Worm (Caenorhabditis elegans): ENCODE measurements around the gene idpp-16.

idpp-16 gene

DNA sequence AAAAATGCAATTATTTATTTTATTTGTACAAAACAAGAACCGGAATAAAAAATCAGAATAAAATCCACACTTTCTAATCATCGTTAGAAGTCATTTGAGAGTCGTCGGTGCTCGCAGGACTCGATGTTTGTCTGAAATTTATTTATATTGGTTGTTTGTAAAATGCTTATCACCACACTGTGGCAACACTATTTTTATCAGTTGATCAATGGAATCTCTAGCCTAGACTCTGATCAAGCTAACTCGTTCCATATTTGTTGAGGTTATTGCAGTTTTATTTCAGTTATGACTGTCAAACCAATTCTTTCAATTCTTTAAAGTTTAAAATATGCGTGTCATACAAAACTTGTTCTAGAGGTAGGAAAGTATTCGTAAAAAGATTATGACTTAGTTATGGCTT is 1.8 kb downstream of the idpp-16 start, which contains the start of gene dhs-20:
Gene dhs-20 (minus strand): TSS at position 80 of the 400 bp plus-strand sequence.
- TF ChIP-seq ztf-11 (tag; optimal IDR thresholded peaks at IDR 0.05) (no peak), ceh-43 (GFP tag; optimal IDR thresholded peaks at IDR 0.05) (no peak), drap-1 (GFP tag; optimal IDR thresholded peaks at IDR 0.05) (no peak), ceh-83 (GFP tag; optimal IDR thresholded peaks at IDR 0.05) (no peak), nhr-76 (tag; optimal IDR thresholded peaks at IDR 0.05) (no peak), hlh-1 (tag; optimal IDR thresholded peaks at IDR 0.05) (no peak), sptf-1 (tag; optimal IDR thresholded peaks at IDR 0.05) (no peak), M03D4.4 (tag; optimal IDR thresholded peaks at IDR 0.05) (no peak), mls-2 (tag; optimal IDR thresholded peaks at IDR 0.05) (no peak), blmp-1 (tag; optimal IDR thresholded peaks at IDR 0.05) (no peak), cnd-1 (tag; optimal IDR thresholded peaks at IDR 0.05) (no peak), ceh-39 (tag; optimal IDR thresholded peaks at IDR 0.05) (no peak), nhr-28 (tag; optimal IDR thresholded peaks at IDR 0.05) (no peak), pha-4 (tag; optimal IDR thresholded peaks at IDR 0.05) (no peak), nhr-237 (tag; optimal IDR thresholded peaks at IDR 0.05) (no peak), ces-1 (GFP tag; optimal IDR thresholded peaks at IDR 0.05) (no peak), sem-2 (GFP tag; optimal IDR thresholded peaks at IDR 0.05) (no peak), unc-120 (tag; optimal IDR thresholded peaks at IDR 0.05; ENCODE audit: poor library complexity, severe bottlenecking) (no peak), mab-5 (tag; optimal IDR thresholded peaks at IDR 0.05) (no peak)

ce11 chrV:11600800-11601199 is 5.5 kb downstream of the idpp-16 start, which contains the start of gene F35B12.9:
Gene F35B12.9, plus strand, starts transcription at chrV:11601171.
- TF ChIP-seq cnd-1 (tag; optimal IDR thresholded peaks at IDR 0.05) = no peak
- no peak for TF ChIP-seq elt-1 (tag; optimal IDR thresholded peaks at IDR 0.05; ENCODE audit: borderline replicate concordance, insufficient read depth)
- TF ChIP-seq nhr-12 (tag; optimal IDR thresholded peaks at IDR 0.05) = no peak
- TF ChIP-seq nhr-2 (tag; optimal IDR thresholded peaks at IDR 0.05) = no peak
- no peak for TF ChIP-seq lin-13 (tag; optimal IDR thresholded peaks at IDR 0.05)

DNA sequence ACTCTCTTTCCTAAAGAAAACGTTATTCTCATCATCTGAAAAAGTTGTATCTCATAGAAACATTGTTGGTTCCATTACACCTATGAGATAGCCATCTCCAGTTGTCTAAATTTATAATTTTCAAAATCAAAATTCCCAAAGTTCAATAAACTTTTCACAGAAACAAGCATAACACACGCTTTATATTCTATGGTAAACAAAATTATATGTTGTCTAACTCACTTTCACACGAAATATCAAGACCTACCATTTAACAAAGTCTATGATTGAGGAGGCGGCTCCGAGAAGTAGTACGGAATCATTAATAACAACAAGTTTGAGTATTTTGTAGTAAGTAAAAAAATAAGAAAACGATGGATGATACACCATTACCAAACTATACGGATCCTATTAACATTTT is 7.5 kb downstream of the idpp-16 start, which contains the start of gene srx-84:
Gene srx-84 (plus strand): TSS at position 301 of the 400 bp plus-strand sequence.
- TF ChIP-seq ces-1 (GFP tag; optimal IDR thresholded peaks at IDR 0.05) (no peak), snpc-4 (tag; optimal IDR thresholded peaks at IDR 0.05) (no peak), ztf-11 (tag; optimal IDR thresholded peaks at IDR 0.05) (no peak), nhr-28 (tag; optimal IDR thresholded peaks at IDR 0.05) (no peak), mab-5 (tag; optimal IDR thresholded peaks at IDR 0.05) (no peak), zip-8 (tag; optimal IDR thresholded peaks at IDR 0.05) (no peak), flh-1 (GFP tag; optimal IDR thresholded peaks at IDR 0.05) (no peak), nhr-237 (tag; optimal IDR thresholded peaks at IDR 0.05) (no peak), elt-3 (tag; optimal IDR thresholded peaks at IDR 0.05) (no peak), nhr-2 (tag; optimal IDR thresholded peaks at IDR 0.05) (no peak), unc-120 (tag; optimal IDR thresholded peaks at IDR 0.05; ENCODE audit: poor library complexity, severe bottlenecking) (no peak)

DNA sequence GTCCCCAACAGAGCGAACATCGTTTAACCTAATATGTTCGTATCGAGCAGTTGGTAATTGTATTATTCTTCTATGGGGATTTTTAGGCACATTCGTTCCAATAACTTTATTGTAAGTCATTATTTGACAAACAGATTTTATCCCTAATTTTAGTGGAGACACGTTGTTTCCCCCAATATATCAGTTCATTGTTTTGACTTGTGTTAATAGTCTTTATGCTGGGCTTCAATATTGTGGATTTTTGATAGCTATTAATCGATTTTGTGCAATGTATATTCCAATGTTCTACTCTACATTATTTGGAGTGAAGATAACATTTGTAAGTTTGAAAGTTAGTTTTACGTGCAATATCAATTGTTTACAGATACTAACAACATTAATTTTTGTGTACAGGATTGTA is 12.4 kb downstream of the idpp-16 start:
- TF ChIP-seq M03D4.4 (tag; optimal IDR thresholded peaks at IDR 0.05) (no peak), nhr-28 (tag; optimal IDR thresholded peaks at IDR 0.05) (no peak), elt-1 (tag; optimal IDR thresholded peaks at IDR 0.05; ENCODE audit: borderline replicate concordance, insufficient read depth) (no peak), nhr-12 (tag; optimal IDR thresholded peaks at IDR 0.05) (no peak), ceh-83 (GFP tag; optimal IDR thresholded peaks at IDR 0.05) (no peak), ham-2 (GFP tag; optimal IDR thresholded peaks at IDR 0.05) (no peak), pha-4 (tag; optimal IDR thresholded peaks at IDR 0.05) (no peak), mls-2 (tag; optimal IDR thresholded peaks at IDR 0.05) (no peak), tbx-8 (GFP tag; optimal IDR thresholded peaks at IDR 0.05) (no peak)

DNA sequence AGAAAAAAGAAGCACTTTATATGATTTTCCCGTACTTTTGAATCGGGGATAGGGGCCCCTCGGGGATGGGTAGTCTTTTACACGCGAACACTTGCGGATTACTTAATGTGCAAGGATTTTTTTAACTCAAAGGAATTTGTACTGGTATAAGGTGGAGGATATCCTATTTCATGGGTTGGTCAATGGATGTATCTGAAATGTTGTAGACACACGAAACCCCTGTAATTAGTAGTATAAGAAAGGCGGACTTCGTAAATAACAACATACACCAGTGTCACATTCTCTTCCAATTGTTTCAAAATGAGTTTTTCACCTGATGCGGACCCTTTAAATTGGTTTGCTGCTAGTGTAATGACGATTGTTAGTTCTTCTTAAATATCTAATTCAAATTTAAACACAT is 12.9 kb downstream of the idpp-16 start, which contains the start of gene srx-80:
Gene srx-80 (plus strand): TSS at position 301 of the 400 bp plus-strand sequence.
- TF ChIP-seq mls-2 (tag; optimal IDR thresholded peaks at IDR 0.05) = no peak
- TF ChIP-seq ztf-11 (tag; optimal IDR thresholded peaks at IDR 0.05) = no peak
- TF ChIP-seq nhr-237 (tag; optimal IDR thresholded peaks at IDR 0.05) = no peak
- no peak for TF ChIP-seq snpc-4 (tag; optimal IDR thresholded peaks at IDR 0.05)
- TF ChIP-seq sptf-1 (tag; optimal IDR thresholded peaks at IDR 0.05) = no peak
- TF ChIP-seq ces-1 (GFP tag; optimal IDR thresholded peaks at IDR 0.05) = no peak
- TF ChIP-seq M03D4.4 (tag; optimal IDR thresholded peaks at IDR 0.05) = no peak
- TF ChIP-seq nhr-28 (tag; optimal IDR thresholded peaks at IDR 0.05) = no peak
- no peak for TF ChIP-seq ceh-43 (GFP tag; optimal IDR thresholded peaks at IDR 0.05)
- TF ChIP-seq drap-1 (GFP tag; optimal IDR thresholded peaks at IDR 0.05) = no peak
- TF ChIP-seq nhr-12 (tag; optimal IDR thresholded peaks at IDR 0.05) = no peak
- TF ChIP-seq flh-1 (GFP tag; optimal IDR thresholded peaks at IDR 0.05) = no peak
- no peak for TF ChIP-seq sem-2 (GFP tag; optimal IDR thresholded peaks at IDR 0.05)
- no peak for TF ChIP-seq unc-62 (GFP tag; optimal IDR thresholded peaks at IDR 0.05)
- TF ChIP-seq mab-5 (tag; optimal IDR thresholded peaks at IDR 0.05) = no peak
